Fruit fly (Drosophila melanogaster): ENCODE data around the gene dgt1.

DNA sequence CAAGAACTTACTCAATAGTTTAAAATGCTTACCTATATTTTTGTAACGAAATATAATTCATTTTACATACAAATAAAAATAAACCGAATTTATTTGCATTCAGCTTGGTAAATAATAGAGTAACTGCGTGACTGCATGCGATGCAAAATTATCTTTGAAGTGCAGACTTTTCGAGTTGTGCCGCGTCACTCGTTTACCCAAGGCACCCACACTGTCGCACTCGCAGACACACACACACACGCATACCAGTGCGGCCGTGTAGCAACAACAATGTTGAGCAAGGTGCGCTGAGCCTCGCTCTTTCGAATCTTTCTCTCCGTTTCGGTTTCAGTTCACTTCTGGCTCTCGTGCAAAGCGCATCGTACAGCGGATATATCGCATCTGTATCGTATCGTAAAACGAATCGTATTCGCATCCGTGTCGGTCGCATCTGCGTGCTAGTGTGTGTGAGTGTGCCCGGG, 19.5 kb upstream of the dgt1 start, which contains the start of gene CG31038:
- TF ChIP-seq h (optimal IDR thresholded peaks at IDR 0.05) (no peak), psq (optimal IDR thresholded peaks at IDR 0.05) (no peak), ttk (optimal IDR thresholded peaks at IDR 0.05) (no peak), insv (optimal IDR thresholded peaks at IDR 0.05) (no peak), Sin3A (optimal IDR thresholded peaks at IDR 0.05) (no peak), Myc (optimal IDR thresholded peaks at IDR 0.05) (no peak)

Measured in Kc167 (cell line).